Fruit fly (Drosophila melanogaster): Measurements from ENCODE around the gene Fnta.

Gene Fnta

DNA sequence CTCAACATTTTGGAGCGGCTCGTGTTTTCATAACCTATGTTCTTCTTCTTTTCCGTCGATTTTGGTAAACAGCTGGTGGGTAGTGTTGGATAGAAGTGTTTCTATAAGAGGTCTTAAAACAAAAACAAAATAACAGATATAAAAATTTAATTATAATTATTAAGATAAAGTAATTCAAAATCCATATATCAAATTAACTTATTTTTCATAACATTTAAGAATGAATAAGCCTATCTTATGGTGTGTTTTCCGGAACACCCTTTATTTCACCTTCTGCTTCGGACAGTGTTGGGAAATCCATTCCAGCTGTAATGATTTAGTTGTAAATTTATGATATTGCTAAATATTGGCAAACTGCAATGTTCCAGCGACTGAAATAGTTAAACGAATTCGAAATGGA lies 19.9 kb upstream of the Fnta start, which contains the start of the genes mRpS2 and Mon1 (continued):
- peak; percentile 89 for TF ChIP-seq Hr4 (GFP tag; optimal IDR thresholded peaks at IDR 0.05)
- TF ChIP-seq Smox (GFP tag; optimal IDR thresholded peaks at IDR 0.05): peak; percentile 85
- peak; percentile 94 for TF ChIP-seq CG6163 (GFP tag; IDR thresholded peaks at IDR 0.05)
- peak; percentile 91 for TF ChIP-seq Ets96B (tag; optimal IDR thresholded peaks at IDR 0.05)
- TF ChIP-seq CG31627 (GFP tag; optimal IDR thresholded peaks at IDR 0.05): peak; percentile 89
- TF ChIP-seq OdsH (GFP tag; optimal IDR thresholded peaks at IDR 0.05): peak; percentile 97
- TF ChIP-seq topi (GFP tag; optimal IDR thresholded peaks at IDR 0.05): peak; percentile 87
- TF ChIP-seq Lpt (GFP tag; optimal IDR thresholded peaks at IDR 0.05): peak; percentile 91
- peak; percentile 90 for TF ChIP-seq Hr39 (GFP tag; optimal IDR thresholded peaks at IDR 0.05)
- peak; percentile 87 for TF ChIP-seq Eip75B (GFP tag; optimal IDR thresholded peaks at IDR 0.05)
- TF ChIP-seq CG11902 (GFP tag; optimal IDR thresholded peaks at IDR 0.05): peak; percentile 91
- peak; percentile 79 for TF ChIP-seq Blimp-1 (GFP tag; optimal IDR thresholded peaks at IDR 0.05)
- TF ChIP-seq CG11294 (GFP tag; IDR thresholded peaks at IDR 0.05): peak; percentile 93
- no peak for TF ChIP-seq svp (GFP tag)
- peak; percentile 90 for TF ChIP-seq CG8319 (GFP tag; optimal IDR thresholded peaks at IDR 0.05)
- peak; percentile 81 for TF ChIP-seq spab (GFP tag; optimal IDR thresholded peaks at IDR 0.05)
- TF ChIP-seq achi (GFP tag; optimal IDR thresholded peaks at IDR 0.05): peak; percentile 92
- TF ChIP-seq Eip78C (GFP tag): peak; percentile 94
- TF ChIP-seq CG3032 (tag; optimal IDR thresholded peaks at IDR 0.05): peak; percentile 96
- peak; percentile 95 for TF ChIP-seq Gug (GFP tag; IDR thresholded peaks at IDR 0.05)
- peak; percentile 90 for TF ChIP-seq Met (GFP tag; optimal IDR thresholded peaks at IDR 0.05)
- peak; percentile 70 for TF ChIP-seq fd59A (GFP tag; optimal IDR thresholded peaks at IDR 0.05)
- TF ChIP-seq CG4318 (GFP tag; optimal IDR thresholded peaks at IDR 0.05): no peak
- peak; percentile 73 for TF ChIP-seq fkh (GFP tag; optimal IDR thresholded peaks at IDR 0.05)
- peak; percentile 90 for TF ChIP-seq CG6792 (GFP tag; optimal IDR thresholded peaks at IDR 0.05)
- peak; percentile 91 for TF ChIP-seq pdm3 (GFP tag; optimal IDR thresholded peaks at IDR 0.05)
- no peak for TF ChIP-seq ss (GFP tag; optimal IDR thresholded peaks at IDR 0.05)

- TF ChIP-seq acj6 (GFP tag; optimal IDR thresholded peaks at IDR 0.05) (no peak), CG3032 (tag; optimal IDR thresholded peaks at IDR 0.05) (peak; percentile 17), eg (GFP tag; IDR thresholded peaks at IDR 0.05) (no peak), CG6276 (GFP tag; optimal IDR thresholded peaks at IDR 0.05) (no peak), CG4318 (GFP tag; optimal IDR thresholded peaks at IDR 0.05) (no peak), CG9139 (GFP tag; optimal IDR thresholded peaks at IDR 0.05) (no peak), pdm3 (GFP tag; optimal IDR thresholded peaks at IDR 0.05) (no peak), CG16779 (tag; optimal IDR thresholded peaks at IDR 0.05) (no peak), svp (GFP tag) (no peak), CG31627 (GFP tag; optimal IDR thresholded peaks at IDR 0.05) (peak; percentile 54), topi (GFP tag; optimal IDR thresholded peaks at IDR 0.05) (no peak), CG34406 (GFP tag; optimal IDR thresholded peaks at IDR 0.05) (no peak), Gug (GFP tag; IDR thresholded peaks at IDR 0.05) (no peak), Met (GFP tag; optimal IDR thresholded peaks at IDR 0.05) (no peak), CG11902 (GFP tag; optimal IDR thresholded peaks at IDR 0.05) (no peak), CG6854 (GFP tag; optimal IDR thresholded peaks at IDR 0.05) (no peak), cyc (GFP tag; optimal IDR thresholded peaks at IDR 0.05) (peak; percentile 37), Ets96B (tag; optimal IDR thresholded peaks at IDR 0.05) (no peak), CG8119 (GFP tag; IDR thresholded peaks at IDR 0.05) (no peak), lz (GFP tag; optimal IDR thresholded peaks at IDR 0.05) (peak; percentile 44), Hr39 (GFP tag; optimal IDR thresholded peaks at IDR 0.05) (peak; percentile 47), Hr38 (GFP tag; optimal IDR thresholded peaks at IDR 0.05) (no peak), Sox15 (GFP tag; optimal IDR thresholded peaks at IDR 0.05) (peak; percentile 9), CG3919 (GFP tag; optimal IDR thresholded peaks at IDR 0.05) (no peak), CG8632 (GFP tag; optimal IDR thresholded peaks at IDR 0.05) (no peak), dsx (GFP tag; optimal IDR thresholded peaks at IDR 0.05; ENCODE audit: poor library complexity, severe bottlenecking) (no peak), Eip78C (GFP tag) (peak; percentile 74), Ets21C (GFP tag; optimal IDR thresholded peaks at IDR 0.05) (no peak), fd59A (GFP tag; optimal IDR thresholded peaks at IDR 0.05) (no peak), spab (GFP tag; optimal IDR thresholded peaks at IDR 0.05) (no peak), CG8319 (GFP tag; optimal IDR thresholded peaks at IDR 0.05) (no peak), Sox102F (GFP tag; optimal IDR thresholded peaks at IDR 0.05) (no peak), net (GFP tag; optimal IDR thresholded peaks at IDR 0.05) (no peak), OdsH (GFP tag; optimal IDR thresholded peaks at IDR 0.05) (peak; percentile 49), CG10631 (GFP tag; optimal IDR thresholded peaks at IDR 0.05) (no peak), Eip93F (GFP tag; optimal IDR thresholded peaks at IDR 0.05) (peak; percentile 60), esn (GFP tag; optimal IDR thresholded peaks at IDR 0.05) (peak; percentile 59), CG11294 (GFP tag; IDR thresholded peaks at IDR 0.05) (no peak)
These were observed 16.8 kb upstream of the Fnta start, which contains the start of the genes mxt and CG11927 for dm6 chr2L:4847191-4847853. Gene mxt, minus strand, starts transcription at chr2L:4847295. Gene CG11927, plus strand, starts transcription at chr2L:4847766.
